Worm (Caenorhabditis elegans) whole organism, young adult: Measurements from ENCODE around the gene mdf-2.

Source experiments
- F55B11.4 ChIP-seq: sonication (generic microtip); optimal IDR thresholded peaks from 2 replicates; lab custom pipeline; 2016; ENCODE audit warnings: missing compliant biosample characterization, missing genetic modification characterization, borderline replicate concordance; ENCODE audit not compliant: insufficient read depth
- bed-1 ChIP-seq: fragments of 200-800 bp; sonication (Bioruptor generic); IDR thresholded peaks from 2 replicates; pipeline ENCODE4 v1.3.6; 2022; ENCODE audit warnings: missing genetic modification reagents, missing genetic modification characterization, missing compliant biosample characterization

DNA sequence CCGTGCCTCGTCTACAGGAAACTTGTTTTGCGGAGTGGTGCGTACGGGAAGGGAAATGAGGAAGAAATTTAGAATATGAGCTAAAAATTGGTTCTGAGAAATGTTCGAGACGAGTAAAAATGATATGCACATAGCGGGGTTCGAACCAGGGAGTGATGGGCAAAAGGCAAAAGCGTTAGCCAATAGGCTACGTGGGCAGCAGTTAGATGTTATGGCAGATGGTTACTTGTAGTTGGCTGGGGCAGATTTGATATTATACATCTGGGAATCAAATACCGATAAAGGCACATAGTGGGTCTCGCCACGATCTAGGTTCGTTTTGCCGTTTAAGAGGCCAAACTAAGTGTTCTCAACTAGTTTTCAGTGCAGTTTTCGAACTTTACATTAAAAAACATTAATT lies 16.4 kb upstream of the mdf-2 start:
- TF ChIP-seq bed-1 (GFP tag; lab: Robert Waterston, UW), result 0 out of 2 replicates have a peak, but pooled peaks have one; percentile 26
- no peak for TF ChIP-seq F55B11.4
